Fruit fly (Drosophila melanogaster) whole organism, embryonic: ENCODE results near the gene CG11905.

ENCODE experiments used
- C15 ChIP-seq: fragments of 200-800 bp; sonication (Bioruptor generic); IDR thresholded peaks from 3 replicates; pipeline ENCODE4 v1.3.6; 2022; ENCODE audit warnings: missing biosample characterization, missing genetic modification characterization
- CG10431 ChIP-seq: fragments of 200-800 bp; sonication (Bioruptor generic); optimal IDR thresholded peaks from 3 replicates; lab custom pipeline; 2018; ENCODE audit warnings: missing biosample characterization, mild to moderate bottlenecking, missing genetic modification characterization
- CG10543 ChIP-seq: fragments of 200-800 bp; sonication (Bioruptor generic); optimal IDR thresholded peaks from 3 replicates; lab custom pipeline; 2017; ENCODE audit warnings: missing biosample characterization, mild to moderate bottlenecking, missing genetic modification characterization, moderate library complexity
- CG11695 ChIP-seq: fragments of 200-800 bp; sonication (Bioruptor generic); IDR thresholded peaks from 3 replicates; pipeline ENCODE4 v1.3.6; 2022; ENCODE audit warnings: missing biosample characterization, missing genetic modification characterization
- CG13424 ChIP-seq: fragments of 200-800 bp; sonication (Bioruptor generic); optimal IDR thresholded peaks from 2 replicates; lab custom pipeline; 2019; ENCODE audit warnings: missing biosample characterization, mild to moderate bottlenecking, missing genetic modification characterization, moderate library complexity
- CG14710 ChIP-seq: fragments of 200-800 bp; sonication (Bioruptor generic); optimal IDR thresholded peaks from 3 replicates; lab custom pipeline; 2019; ENCODE audit warnings: missing biosample characterization, mild to moderate bottlenecking, missing genetic modification characterization, moderate library complexity
- CG15269 ChIP-seq: fragments of 200-800 bp; sonication (Bioruptor generic); optimal IDR thresholded peaks from 2 replicates; lab custom pipeline; 2018; ENCODE audit warnings: missing biosample characterization, mild to moderate bottlenecking, missing genetic modification characterization, moderate library complexity
- CG15601 ChIP-seq: fragments of 200-800 bp; sonication (Bioruptor generic); optimal IDR thresholded peaks from 3 replicates; lab custom pipeline; 2019; ENCODE audit warnings: missing biosample characterization, mild to moderate bottlenecking, missing genetic modification characterization, moderate library complexity
- CG1602 ChIP-seq: fragments of 200-800 bp; sonication (Bioruptor generic); optimal IDR thresholded peaks from 3 replicates; lab custom pipeline; 2016; ENCODE audit warnings: missing biosample characterization, missing genetic modification characterization
- CG17385 ChIP-seq: fragments of 200-800 bp; sonication (Bioruptor generic); optimal IDR thresholded peaks from 3 replicates; lab custom pipeline; 2018; ENCODE audit warnings: missing biosample characterization, mild to moderate bottlenecking, missing genetic modification characterization
- CG18764 ChIP-seq: fragments of 200-800 bp; sonication (Bioruptor generic); optimal IDR thresholded peaks from 3 replicates; lab custom pipeline; 2016; ENCODE audit warnings: missing biosample characterization, missing genetic modification characterization
- CG2199 ChIP-seq: fragments of 200-800 bp; sonication (Bioruptor generic); IDR thresholded peaks from 3 replicates; pipeline ENCODE4 v1.3.6; 2022; ENCODE audit warnings: missing biosample characterization, missing genetic modification characterization
- CG30020 ChIP-seq: fragments of 200-800 bp; optimal IDR thresholded peaks from 2 replicates; lab custom pipeline; 2019; ENCODE audit warnings: missing biosample characterization, mild to moderate bottlenecking, missing genetic modification characterization, moderate library complexity
- CG31441 ChIP-seq: fragments of 200-800 bp; sonication (Bioruptor generic); IDR thresholded peaks from 2 replicates; pipeline ENCODE4 v1.3.6; 2022; ENCODE audit warnings: missing biosample characterization, missing genetic modification characterization
- CG4360 ChIP-seq: fragments of 200-800 bp; sonication (Bioruptor generic); IDR thresholded peaks from 2 replicates; pipeline ENCODE4 v1.3.6; 2022; ENCODE audit warnings: missing biosample characterization, missing genetic modification characterization
- CG7839 ChIP-seq: fragments of 200-800 bp; sonication (Bioruptor generic); optimal IDR thresholded peaks from 3 replicates; lab custom pipeline; 2018; ENCODE audit warnings: missing biosample characterization, mild to moderate bottlenecking, missing genetic modification characterization, moderate library complexity
- CkIIα-i1 ChIP-seq: fragments of 200-800 bp; sonication (Bioruptor generic); IDR thresholded peaks from 2 replicates; pipeline ENCODE4 v1.3.6; 2022; ENCODE audit warnings: missing biosample characterization, missing genetic modification characterization
- D19A ChIP-seq: fragments of 200-800 bp; optimal IDR thresholded peaks from 3 replicates; lab custom pipeline; 2019; ENCODE audit warnings: missing biosample characterization, mild to moderate bottlenecking, missing genetic modification characterization, moderate library complexity
- Dip2 ChIP-seq: fragments of 200-800 bp; sonication (Bioruptor generic); IDR thresholded peaks from 2 replicates; pipeline ENCODE4 v1.3.6; 2022; ENCODE audit warnings: missing biosample characterization, missing genetic modification characterization
- Ets97D ChIP-seq: fragments of 200-800 bp; sonication (Bioruptor generic); optimal IDR thresholded peaks from 3 replicates; lab custom pipeline; 2016; ENCODE audit warnings: missing biosample characterization, missing genetic modification characterization
- Hmx ChIP-seq: fragments of 200-800 bp; sonication (Bioruptor generic); optimal IDR thresholded peaks from 2 replicates; lab custom pipeline; 2016; ENCODE audit warnings: missing biosample characterization, missing genetic modification characterization
- Max ChIP-seq: fragments of 200-800 bp; sonication (Bioruptor generic); optimal IDR thresholded peaks from 2 replicates; lab custom pipeline; 2016; ENCODE audit warnings: missing biosample characterization, mild to moderate bottlenecking, missing genetic modification characterization
- Med ChIP-seq: fragments of 200-800 bp; sonication (Bioruptor generic); peaks from one replicate; lab custom pipeline; 2016; ENCODE audit warnings: missing biosample characterization, missing genetic modification characterization, mild to moderate bottlenecking, inconsistent platforms, moderate library complexity
- Poxn ChIP-seq: fragments of 200-800 bp; sonication (Bioruptor generic); IDR thresholded peaks from 2 replicates; pipeline ENCODE4 v1.3.6; 2022; ENCODE audit warnings: missing biosample characterization, missing genetic modification characterization
- Rfx ChIP-seq: fragments of 200-800 bp; sonication (Bioruptor generic); IDR thresholded peaks from 2 replicates; pipeline ENCODE4 v1.3.6; 2022; ENCODE audit warnings: missing biosample characterization, missing genetic modification characterization
- cad ChIP-seq: fragments of >200 bp; optimal IDR thresholded peaks from 2 replicates; lab custom pipeline; 2017; ENCODE audit warnings: missing biosample characterization, missing genetic modification characterization
- chinmo ChIP-seq: fragments of 200-800 bp; sonication (Bioruptor generic); IDR thresholded peaks from 4 replicates; pipeline ENCODE4 v1.3.6; 2022; ENCODE audit warnings: missing biosample characterization, missing genetic modification characterization; ENCODE audit not compliant: partially characterized antibody
- chm ChIP-seq: fragments of 200-800 bp; sonication (Bioruptor generic); IDR thresholded peaks from 2 replicates; pipeline ENCODE4 v1.3.6; 2022; ENCODE audit warnings: missing biosample characterization, missing genetic modification characterization
- cwo ChIP-seq: fragments of 200-800 bp; sonication (Bioruptor generic); optimal IDR thresholded peaks from 3 replicates; lab custom pipeline; 2017; ENCODE audit warnings: missing biosample characterization, missing genetic modification characterization, mild to moderate bottlenecking, moderate library complexity, missing genetic modification reagents
- dan ChIP-seq: fragments of 200-800 bp; sonication (Bioruptor generic); IDR thresholded peaks from 2 replicates; pipeline ENCODE4 v1.3.6; 2022; ENCODE audit warnings: missing biosample characterization, missing genetic modification characterization
- eyg ChIP-seq: fragments of 200-800 bp; sonication (Bioruptor generic); optimal IDR thresholded peaks from 3 replicates; lab custom pipeline; 2016; ENCODE audit warnings: missing biosample characterization, missing genetic modification characterization
- ftz-f1 ChIP-seq: fragments of 200-800 bp; sonication (Bioruptor generic); optimal IDR thresholded peaks from 2 replicates; lab custom pipeline; 2016; ENCODE audit warnings: missing biosample characterization, missing genetic modification characterization
- gro ChIP-seq: fragments of 200-800 bp; sonication (Bioruptor generic); optimal IDR thresholded peaks from 2 replicates; lab custom pipeline; 2016; ENCODE audit warnings: missing biosample characterization, missing genetic modification characterization
- gsb-n ChIP-seq: fragments of 200-800 bp; sonication (Bioruptor generic); optimal IDR thresholded peaks from 3 replicates; lab custom pipeline; 2018; ENCODE audit warnings: missing biosample characterization, mild to moderate bottlenecking, missing genetic modification characterization
- gt ChIP-seq: fragments of 200-800 bp; sonication (Bioruptor generic); IDR thresholded peaks from 2 replicates; pipeline ENCODE4 v1.3.6; 2022; ENCODE audit warnings: missing biosample characterization, missing genetic modification characterization
- lilli ChIP-seq: fragments of 200-800 bp; sonication (Bioruptor generic); optimal IDR thresholded peaks from 3 replicates; lab custom pipeline; 2016; ENCODE audit warnings: missing biosample characterization, missing genetic modification characterization
- lmd ChIP-seq: fragments of 200-800 bp; sonication (Bioruptor generic); IDR thresholded peaks from 2 replicates; pipeline ENCODE4 v1.3.6; 2022; ENCODE audit warnings: missing biosample characterization, missing genetic modification characterization
- nom ChIP-seq: fragments of 200-800 bp; sonication (Bioruptor generic); optimal IDR thresholded peaks from 2 replicates; lab custom pipeline; 2017; ENCODE audit warnings: missing biosample characterization, missing genetic modification characterization, mild to moderate bottlenecking, moderate library complexity, missing genetic modification reagents
- org-1 ChIP-seq: fragments of 200-800 bp; sonication (Bioruptor generic); optimal IDR thresholded peaks from 2 replicates; lab custom pipeline; 2017; ENCODE audit warnings: missing biosample characterization, missing genetic modification characterization
- pzg ChIP-seq: fragments of 200-800 bp; sonication (Bioruptor generic); optimal IDR thresholded peaks from 3 replicates; lab custom pipeline; 2018; ENCODE audit warnings: missing biosample characterization, mild to moderate bottlenecking, missing genetic modification characterization, moderate library complexity
- rib ChIP-seq: fragments of 200-800 bp; sonication (Bioruptor generic); IDR thresholded peaks from 2 replicates; pipeline ENCODE4 v1.3.6; 2022; ENCODE audit warnings: missing biosample characterization, missing genetic modification characterization
- salm ChIP-seq: fragments of 200-800 bp; sonication (Bioruptor generic); optimal IDR thresholded peaks from 2 replicates; lab custom pipeline; 2018; ENCODE audit warnings: missing biosample characterization, mild to moderate bottlenecking, missing genetic modification characterization
- sens-2 ChIP-seq: fragments of 200-800 bp; sonication (Bioruptor generic); IDR thresholded peaks from 2 replicates; pipeline ENCODE4 v1.3.6; 2022; ENCODE audit warnings: missing biosample characterization, missing genetic modification characterization
- sima ChIP-seq: fragments of 200-800 bp; sonication (Bioruptor generic); optimal IDR thresholded peaks from 2 replicates; lab custom pipeline; 2016; ENCODE audit warnings: missing biosample characterization, missing genetic modification characterization
- slp2 ChIP-seq: fragments of 200-800 bp; sonication (Bioruptor generic); optimal IDR thresholded peaks from 2 replicates; lab custom pipeline; 2016; ENCODE audit warnings: missing biosample characterization, missing genetic modification characterization
- so ChIP-seq: fragments of 200-800 bp; sonication (Bioruptor generic); IDR thresholded peaks from 3 replicates; pipeline ENCODE4 v1.3.6; 2022; ENCODE audit warnings: missing biosample characterization, missing genetic modification characterization
- sob ChIP-seq: fragments of 200-800 bp; sonication (Bioruptor generic); IDR thresholded peaks from 2 replicates; pipeline ENCODE4 v1.3.6; 2022; ENCODE audit warnings: missing biosample characterization, missing genetic modification characterization
- sqz ChIP-seq: fragments of 200-800 bp; sonication (Bioruptor generic); optimal IDR thresholded peaks from 3 replicates; lab custom pipeline; 2018; ENCODE audit warnings: missing biosample characterization, mild to moderate bottlenecking, missing genetic modification characterization
- tll ChIP-seq, 2 experiments: fragments of 200-800 bp in 1 of 2; fragments of >200 bp in 1 of 2; sonication (Bioruptor generic) in 1 of 2; optimal IDR thresholded peaks; 2 replicates each; lab custom pipeline; 2017 to 2019; ENCODE audit warnings: missing biosample characterization in 2 of 2, missing genetic modification characterization in 2 of 2, mild to moderate bottlenecking in 1 of 2, moderate library complexity in 1 of 2
- toy ChIP-seq: fragments of 200-800 bp; sonication (Bioruptor generic); IDR thresholded peaks from 2 replicates; pipeline ENCODE4 v1.3.6; 2022; ENCODE audit warnings: missing biosample characterization, missing genetic modification characterization
- trh ChIP-seq: fragments of 200-800 bp; sonication (Bioruptor generic); optimal IDR thresholded peaks from 2 replicates; lab custom pipeline; 2016; ENCODE audit warnings: missing biosample characterization, missing genetic modification characterization

CG11905 gene

DNA sequence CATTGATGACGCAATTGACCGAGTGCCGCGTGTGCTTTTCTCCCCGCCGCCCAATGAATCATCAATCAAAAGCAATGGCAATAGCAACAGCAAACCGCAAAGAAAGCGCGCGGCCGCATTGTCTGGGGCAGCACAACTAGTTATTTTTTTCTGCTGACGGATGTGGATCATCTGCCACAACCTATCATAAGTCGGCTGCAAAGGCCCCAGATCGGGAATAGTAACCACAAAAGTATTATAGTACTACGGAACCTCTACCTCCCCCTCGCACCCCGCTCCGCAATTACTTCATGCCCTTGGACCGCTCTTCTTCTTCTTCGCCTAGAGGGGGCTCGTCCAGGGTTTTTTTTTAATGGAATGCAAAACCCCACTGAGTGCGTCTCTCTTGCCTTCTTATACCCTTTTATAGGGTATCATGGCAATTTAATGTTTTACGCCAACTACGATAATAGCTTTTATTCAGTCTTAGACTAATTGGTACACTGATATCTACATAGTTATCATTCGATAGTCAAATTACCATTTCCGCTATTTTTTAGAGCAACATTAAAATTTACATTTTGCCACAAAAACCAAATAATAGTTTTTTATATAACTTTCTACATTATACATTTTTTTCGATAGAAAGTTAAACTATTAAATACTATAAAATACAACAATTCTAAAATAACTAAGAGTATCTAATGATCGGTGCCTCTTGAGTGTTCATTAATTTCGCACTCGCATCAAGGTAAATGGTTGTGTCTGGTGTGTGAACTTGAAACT lies 20.8 kb upstream of the CG11905 start:
- TF ChIP-seq Max (GFP tag; lab: Kevin White, UChicago) (no peak), toy (no peak), Poxn (GFP tag; lab: Robert Waterston, UW) (no peak), CG10431 (GFP tag; lab: Kevin White, UChicago) (no peak), gt (GFP tag; lab: Robert Waterston, UW) (no peak), dan (GFP tag; lab: Robert Waterston, UW) (no peak), sqz (GFP tag; lab: Kevin White, UChicago) (no peak), org-1 (no peak), sima (GFP tag; lab: Kevin White, UChicago) (no peak), cwo (GFP tag; lab: Kevin White, UChicago) (no peak), cad (GFP tag; lab: Kevin White, UChicago) (no peak), chinmo (GFP tag; lab: Robert Waterston, UW) (peak; percentile 67; the same call in 1 of the 4 replicates), Dip2 (GFP tag; lab: Robert Waterston, UW) (no peak), so (GFP tag; lab: Robert Waterston, UW) (no peak), gsb-n (no peak), rib (GFP tag; lab: Robert Waterston, UW) (0 out of 2 replicates have a peak, but pooled peaks have one; percentile 12), trh (GFP tag; lab: Kevin White, UChicago) (no peak), CG11695 (GFP tag; lab: Robert Waterston, UW) (0 out of 3 replicates have a peak, but pooled peaks have one; percentile 7), CG31441 (GFP tag; lab: Robert Waterston, UW) (peak; percentile 34; the same call in 1 of the 2 replicates), CG15269 (tag; lab: Kevin White, UChicago) (no peak), gro (GFP tag; lab: Kevin White, UChicago) (no peak), ftz-f1 (peak; percentile 7), Ets97D (GFP tag; lab: Kevin White, UChicago) (no peak), CG13424 (tag; lab: Kevin White, UChicago) (no peak), salm (tag; lab: Kevin White, UChicago) (no peak), CG10543 (no peak), nom (GFP tag; lab: Kevin White, UChicago) (no peak), chm (0 out of 2 replicates have a peak, but pooled peaks have one; percentile 14), C15 (GFP tag; lab: Robert Waterston, UW) (no peak), sens-2 (GFP tag; lab: Robert Waterston, UW) (no peak), CG18764 (GFP tag; lab: Kevin White, UChicago) (no peak), pzg (GFP tag; lab: Kevin White, UChicago) (no peak), CG17385 (GFP tag; lab: Kevin White, UChicago) (peak; percentile 48), lilli (GFP tag; lab: Kevin White, UChicago) (no peak), D19A (tag; lab: Kevin White, UChicago) (peak; percentile 92), CG4360 (GFP tag; lab: Robert Waterston, UW) (no peak), tll (GFP tag; optimal IDR thresholded peaks at IDR 0.05; lab: Kevin White, UChicago) (no peak), Rfx (GFP tag; lab: Robert Waterston, UW) (no peak), lmd (GFP tag; lab: Robert Waterston, UW) (no peak), CG30020 (tag; lab: Kevin White, UChicago) (no peak), CG7839 (tag; lab: Kevin White, UChicago) (no peak), CG2199 (GFP tag; lab: Robert Waterston, UW) (peak; percentile 71; the same call in 1 of the 3 replicates), eyg (GFP tag; lab: Kevin White, UChicago) (no peak), CG1602 (GFP tag; lab: Kevin White, UChicago) (no peak), CkIIα-i1 (no peak), sob (GFP tag; lab: Robert Waterston, UW) (no peak), Med (GFP tag; lab: Kevin White, UChicago) (peak; percentile 52), CG15601 (no peak), slp2 (GFP tag; lab: Kevin White, UChicago) (no peak), Hmx (GFP tag; lab: Kevin White, UChicago) (no peak), CG14710 (tag; lab: Kevin White, UChicago) (no peak)
